Fruit fly (Drosophila melanogaster) whole organism, adult: Measurements from ENCODE around the gene CG32547.

ENCODE experiments used
- CG5204 ChIP-seq: fragments of 200-800 bp; sonication (Bioruptor generic); optimal IDR thresholded peaks from 2 replicates; lab custom pipeline; 2016; ENCODE audit warnings: missing biosample characterization, missing genetic modification characterization
- Crg-1 ChIP-seq: fragments of 200-800 bp; sonication (Bioruptor generic); optimal IDR thresholded peaks from 2 replicates; lab custom pipeline; 2016; ENCODE audit warnings: missing biosample characterization, missing genetic modification characterization
- Hr96 ChIP-seq: fragments of 200-800 bp; sonication (Bioruptor generic); optimal IDR thresholded peaks from 2 replicates; lab custom pipeline; 2016; ENCODE audit warnings: missing biosample characterization, missing genetic modification characterization
- Mnt ChIP-seq: fragments of 200-800 bp; sonication (Bioruptor generic); optimal IDR thresholded peaks from 2 replicates; lab custom pipeline; 2016; ENCODE audit warnings: missing biosample characterization, mild to moderate bottlenecking, missing genetic modification characterization
- bab1 ChIP-seq: fragments of 200-800 bp; sonication (Bioruptor generic); optimal IDR thresholded peaks from 3 replicates; lab custom pipeline; 2019; ENCODE audit warnings: missing biosample characterization, mild to moderate bottlenecking, missing genetic modification characterization, moderate library complexity
- cic ChIP-seq: fragments of 200-800 bp; sonication (Bioruptor generic); optimal IDR thresholded peaks from 2 replicates; lab custom pipeline; 2017; ENCODE audit warnings: missing biosample characterization, mild to moderate bottlenecking, missing genetic modification characterization, moderate library complexity
- kay ChIP-seq: fragments of 200-800 bp; sonication (Bioruptor generic); peaks from one replicate; lab custom pipeline; 2016; ENCODE audit warnings: missing biosample characterization, missing genetic modification characterization, borderline replicate concordance
- pad ChIP-seq: fragments of 200-800 bp; sonication (Bioruptor generic); optimal IDR thresholded peaks from 3 replicates; lab custom pipeline; 2017; ENCODE audit warnings: missing biosample characterization, missing genetic modification characterization, mild to moderate bottlenecking, moderate library complexity, missing genetic modification reagents
- tj ChIP-seq: fragments of 200-800 bp; sonication (Bioruptor generic); optimal IDR thresholded peaks from 3 replicates; lab custom pipeline; 2017; ENCODE audit warnings: missing biosample characterization, mild to moderate bottlenecking, missing genetic modification characterization, moderate library complexity

dm6 chrX:18415115-18415514, 64.2 kb downstream of the CG32547 start, which contains the start of gene CG15056:
- TF ChIP-seq CG5204 (GFP tag; lab: Kevin White, UChicago) (no peak), Mnt (GFP tag; lab: Kevin White, UChicago) (no peak), Hr96 (GFP tag; lab: Kevin White, UChicago) (no peak), kay (GFP tag; lab: Kevin White, UChicago) (no peak), bab1 (no peak), pad (GFP tag; lab: Kevin White, UChicago) (no peak), cic (GFP tag; lab: Kevin White, UChicago) (no peak), tj (no peak), Crg-1 (GFP tag; lab: Kevin White, UChicago) (no peak)
